Worm (Caenorhabditis elegans): ENCODE measurements around the gene sma-2.

Gene sma-2

ce11 chrIII:8710310-8710709 lies 39.2 kb upstream of the sma-2 start, which contains the start of gene B0303.11:
Gene B0303.11, minus strand, starts transcription at chrIII:8710410.
- TF ChIP-seq F37B4.10 (GFP tag; IDR thresholded peaks at IDR 0.05), result no peak
- no peak for TF ChIP-seq tlf-1 (GFP tag; optimal IDR thresholded peaks at IDR 0.05)
- no peak for TF ChIP-seq T07F8.4 (tag; optimal IDR thresholded peaks at IDR 0.05)
- no peak for TF ChIP-seq ekl-4 (GFP tag; IDR thresholded peaks at IDR 0.05)
- no peak for TF ChIP-seq B0019.2 (GFP tag; conservative IDR thresholded peaks at IDR 0.05)
- TF ChIP-seq ZK185.1 (tag; optimal IDR thresholded peaks at IDR 0.05; ENCODE audit: poor library complexity, severe bottlenecking), result no peak
- no peak for TF ChIP-seq sptf-2 (GFP tag; optimal IDR thresholded peaks at IDR 0.05)
- TF ChIP-seq egl-18 (GFP tag; IDR thresholded peaks at IDR 0.05), result no peak
- no peak for TF ChIP-seq ceh-79 (tag; optimal IDR thresholded peaks at IDR 0.05)
- TF ChIP-seq D2030.7 (GFP tag; IDR thresholded peaks at IDR 0.05), result no peak
- TF ChIP-seq unc-62 (GFP tag; optimal IDR thresholded peaks at IDR 0.05), result no peak
- no peak for TF ChIP-seq B0261.1 (tag; optimal IDR thresholded peaks at IDR 0.05)
- TF ChIP-seq F33H1.4 (GFP tag; IDR thresholded peaks at IDR 0.05), result no peak
- TF ChIP-seq ceh-58 (GFP tag; IDR thresholded peaks at IDR 0.05), result no peak
- TF ChIP-seq nfyb-1 (GFP tag; IDR thresholded peaks at IDR 0.05), result no peak

ce11 chrIII:8712968-8713367 lies 36.5 kb upstream of the sma-2 start:
- TF ChIP-seq hmg-20 (GFP tag; IDR thresholded peaks at IDR 0.05) (no peak), let-526 (GFP tag; IDR thresholded peaks at IDR 0.05) (no peak), snpc-3.4 (tag; optimal IDR thresholded peaks at IDR 0.05) (no peak), sea-2 (GFP tag; IDR thresholded peaks at IDR 0.05) (no peak), B0019.2 (GFP tag; conservative IDR thresholded peaks at IDR 0.05) (no peak), efl-1 (GFP tag; optimal IDR thresholded peaks at IDR 0.05) (no peak), aptf-3 (GFP tag; IDR thresholded peaks at IDR 0.05) (no peak), egl-44 (GFP tag; IDR thresholded peaks at IDR 0.05) (no peak), repo-1 (tag; optimal IDR thresholded peaks at IDR 0.05) (no peak), K11D2.4 (GFP tag; IDR thresholded peaks at IDR 0.05) (no peak), ekl-4 (GFP tag; IDR thresholded peaks at IDR 0.05) (no peak), cebp-2 (GFP tag; IDR thresholded peaks at IDR 0.05) (no peak), madf-8 (GFP tag; conservative IDR thresholded peaks at IDR 0.05) (no peak), mcd-1 (GFP tag; IDR thresholded peaks at IDR 0.05) (no peak), chd-7 (tag; optimal IDR thresholded peaks at IDR 0.05) (no peak)

ce11 chrIII:8716084-8716483 lies 33.4 kb upstream of the sma-2 start, which contains the start of gene B0303.14:
Gene B0303.14, minus strand, starts transcription at chrIII:8716184.
- no peak for TF ChIP-seq F49E8.2 (tag; optimal IDR thresholded peaks at IDR 0.05; ENCODE audit: insufficient read depth)
- TF ChIP-seq nfya-1 (tag; optimal IDR thresholded peaks at IDR 0.05; ENCODE audit: borderline replicate concordance, insufficient read depth), result no peak
- no peak for TF ChIP-seq snpc-1.3 (tag; optimal IDR thresholded peaks at IDR 0.05; ENCODE audit: insufficient read depth)
- no peak for TF ChIP-seq dpff-1 (tag; optimal IDR thresholded peaks at IDR 0.05)
- TF ChIP-seq attf-6 (GFP tag; IDR thresholded peaks at IDR 0.05), result no peak
- no peak for TF ChIP-seq sea-2 (GFP tag; IDR thresholded peaks at IDR 0.05)
- TF ChIP-seq dox-1 (GFP tag; IDR thresholded peaks at IDR 0.05), result no peak
- no peak for TF ChIP-seq ceh-79 (tag; optimal IDR thresholded peaks at IDR 0.05)
- TF ChIP-seq hlh-26 (GFP tag; conservative IDR thresholded peaks at IDR 0.05), result no peak
- TF ChIP-seq cebp-1 (GFP tag; IDR thresholded peaks at IDR 0.05), result no peak
- TF ChIP-seq cebp-1 (tag; optimal IDR thresholded peaks at IDR 0.05), result no peak
- no peak for TF ChIP-seq F37B4.10 (GFP tag; IDR thresholded peaks at IDR 0.05)
- no peak for TF ChIP-seq ztf-18 (tag; optimal IDR thresholded peaks at IDR 0.05)

Data from whole organism, young adult.